Fruit fly (Drosophila melanogaster) whole organism, embryonic: Measurements from ENCODE around the gene mAChR-C.

Experiments
- B-H2 ChIP-seq: fragments of 200-800 bp; sonication (Bioruptor generic); optimal IDR thresholded peaks from 2 replicates; lab custom pipeline; 2018; ENCODE audit warnings: missing biosample characterization, mild to moderate bottlenecking, missing genetic modification characterization
- Blimp-1 ChIP-seq: fragments of 200-800 bp; sonication (Bioruptor generic); optimal IDR thresholded peaks from 3 replicates; lab custom pipeline; 2018; ENCODE audit warnings: missing biosample characterization, missing genetic modification characterization, mild to moderate bottlenecking, moderate library complexity, missing genetic modification reagents
- Bteb2 ChIP-seq: fragments of 200-800 bp; sonication (Bioruptor generic); optimal IDR thresholded peaks from 2 replicates; lab custom pipeline; 2016; ENCODE audit warnings: missing biosample characterization, missing genetic modification characterization
- CG10274 ChIP-seq: fragments of 200-800 bp; sonication (Bioruptor generic); optimal IDR thresholded peaks from 3 replicates; lab custom pipeline; 2017; ENCODE audit warnings: missing biosample characterization, mild to moderate bottlenecking, missing genetic modification characterization
- CG10565 ChIP-seq: fragments of 200-800 bp; sonication (Bioruptor generic); optimal IDR thresholded peaks from 3 replicates; lab custom pipeline; 2016; ENCODE audit warnings: missing biosample characterization, mild to moderate bottlenecking, missing genetic modification characterization
- CG11696 ChIP-seq: fragments of 200-800 bp; sonication (Bioruptor generic); IDR thresholded peaks from 2 replicates; pipeline ENCODE4 v1.3.6; 2022; ENCODE audit warnings: missing biosample characterization, missing genetic modification characterization
- CG12104 ChIP-seq: fragments of 200-800 bp; sonication (Bioruptor generic); optimal IDR thresholded peaks from 3 replicates; lab custom pipeline; 2016; ENCODE audit warnings: missing biosample characterization, missing genetic modification characterization
- CG12236 ChIP-seq: fragments of 200-800 bp; sonication (Bioruptor generic); optimal IDR thresholded peaks from 2 replicates; lab custom pipeline; 2016; ENCODE audit warnings: missing biosample characterization, missing genetic modification characterization
- CG13296 ChIP-seq: fragments of 200-800 bp; sonication (Bioruptor generic); optimal IDR thresholded peaks from 3 replicates; lab custom pipeline; 2018; ENCODE audit warnings: missing biosample characterization, mild to moderate bottlenecking, missing genetic modification characterization
- CG13775 ChIP-seq: fragments of 200-800 bp; sonication (Bioruptor generic); optimal IDR thresholded peaks from 3 replicates; lab custom pipeline; 2017; ENCODE audit warnings: missing biosample characterization, mild to moderate bottlenecking, missing genetic modification characterization
- CG14014 ChIP-seq: fragments of 200-800 bp; sonication (Bioruptor generic); IDR thresholded peaks from 2 replicates; pipeline ENCODE4 v1.3.6; 2022; ENCODE audit warnings: missing biosample characterization, missing genetic modification characterization
- CG14860 ChIP-seq: fragments of 200-800 bp; sonication (Bioruptor generic); IDR thresholded peaks from 3 replicates; pipeline ENCODE4 v1.3.6; 2022; ENCODE audit warnings: missing biosample characterization, missing genetic modification characterization; ENCODE audit not compliant: partially characterized antibody
- CG15601 ChIP-seq: fragments of 200-800 bp; sonication (Bioruptor generic); optimal IDR thresholded peaks from 3 replicates; lab custom pipeline; 2019; ENCODE audit warnings: missing biosample characterization, mild to moderate bottlenecking, missing genetic modification characterization, moderate library complexity
- CG16815 ChIP-seq: fragments of 200-800 bp; sonication (Bioruptor generic); optimal IDR thresholded peaks from 3 replicates; lab custom pipeline; 2017; ENCODE audit warnings: missing biosample characterization, mild to moderate bottlenecking, missing genetic modification characterization
- CG16863 ChIP-seq: fragments of 200-800 bp; sonication (Bioruptor generic); optimal IDR thresholded peaks from 3 replicates; lab custom pipeline; 2016; ENCODE audit warnings: missing biosample characterization, missing genetic modification characterization
- CG2202 ChIP-seq: fragments of 200-800 bp; sonication (Bioruptor generic); optimal IDR thresholded peaks from 2 replicates; lab custom pipeline; 2018; ENCODE audit warnings: missing biosample characterization, mild to moderate bottlenecking, missing genetic modification characterization
- CG2875 ChIP-seq: fragments of 200-800 bp; sonication (Bioruptor generic); optimal IDR thresholded peaks from 2 replicates; lab custom pipeline; 2017; ENCODE audit warnings: missing biosample characterization, mild to moderate bottlenecking, missing genetic modification characterization, missing genetic modification reagents
- CG3065 ChIP-seq: fragments of 200-800 bp; sonication (Bioruptor generic); optimal IDR thresholded peaks from 2 replicates; lab custom pipeline; 2016; ENCODE audit warnings: missing biosample characterization, missing genetic modification characterization
- CG4820 ChIP-seq: fragments of 200-800 bp; sonication (Bioruptor generic); optimal IDR thresholded peaks from 3 replicates; lab custom pipeline; 2016; ENCODE audit warnings: missing biosample characterization, missing genetic modification characterization
- CG7271 ChIP-seq: fragments of 200-800 bp; sonication (Bioruptor generic); optimal IDR thresholded peaks from 2 replicates; lab custom pipeline; 2018; ENCODE audit warnings: missing biosample characterization, mild to moderate bottlenecking, missing genetic modification characterization, moderate library complexity
- CG7357 ChIP-seq: fragments of 200-800 bp; sonication (Bioruptor generic); IDR thresholded peaks from 3 replicates; pipeline ENCODE4 v1.3.6; 2022; ENCODE audit warnings: missing biosample characterization, missing genetic modification characterization
- CG7786 ChIP-seq: fragments of 200-800 bp; sonication (Bioruptor generic); optimal IDR thresholded peaks from 2 replicates; lab custom pipeline; 2016; ENCODE audit warnings: missing biosample characterization, missing genetic modification characterization
- CG8478 ChIP-seq: fragments of >200 bp; optimal IDR thresholded peaks from 2 replicates; lab custom pipeline; 2018
- CG9437 ChIP-seq: fragments of 200-800 bp; sonication (Bioruptor generic); optimal IDR thresholded peaks from 2 replicates; lab custom pipeline; 2018; ENCODE audit warnings: missing biosample characterization, mild to moderate bottlenecking, missing genetic modification characterization
- CG9932 ChIP-seq: fragments of 200-800 bp; sonication (Bioruptor generic); IDR thresholded peaks from 2 replicates; pipeline ENCODE4 v1.3.6; 2022; ENCODE audit warnings: missing biosample characterization, missing genetic modification characterization
- CkIIα-i1 ChIP-seq: fragments of 200-800 bp; sonication (Bioruptor generic); IDR thresholded peaks from 2 replicates; pipeline ENCODE4 v1.3.6; 2022; ENCODE audit warnings: missing biosample characterization, missing genetic modification characterization
- H15 ChIP-seq: fragments of 200-800 bp; sonication (Bioruptor generic); IDR thresholded peaks from 3 replicates; pipeline ENCODE4 v1.3.6; 2022; ENCODE audit warnings: missing biosample characterization, missing genetic modification characterization
- NK7.1 ChIP-seq: fragments of 200-800 bp; sonication (Bioruptor generic); optimal IDR thresholded peaks from 3 replicates; lab custom pipeline; 2016; ENCODE audit warnings: missing biosample characterization, missing genetic modification characterization
- Neu2 ChIP-seq: fragments of 200-800 bp; sonication (Bioruptor generic); optimal IDR thresholded peaks from 3 replicates; lab custom pipeline; 2016; ENCODE audit warnings: missing biosample characterization, missing genetic modification characterization, borderline replicate concordance
- Rx ChIP-seq: fragments of 200-800 bp; sonication (Bioruptor generic); IDR thresholded peaks from 2 replicates; pipeline ENCODE4 v1.3.6; 2022; ENCODE audit warnings: missing biosample characterization, missing genetic modification characterization
- ab ChIP-seq: fragments of 200-800 bp; sonication (Bioruptor generic); optimal IDR thresholded peaks from 2 replicates; lab custom pipeline; 2016; ENCODE audit warnings: missing biosample characterization, missing genetic modification characterization
- ato ChIP-seq: fragments of 200-800 bp; sonication (Bioruptor generic); IDR thresholded peaks from 2 replicates; pipeline ENCODE4 v1.3.6; 2022; ENCODE audit warnings: missing biosample characterization, missing genetic modification characterization; ENCODE audit not compliant: partially characterized antibody
- bbx ChIP-seq: fragments of 200-800 bp; sonication (Bioruptor generic); IDR thresholded peaks from 2 replicates; pipeline ENCODE4 v1.3.6; 2022; ENCODE audit warnings: missing biosample characterization, missing genetic modification characterization; ENCODE audit not compliant: partially characterized antibody
- crc ChIP-seq: fragments of 200-800 bp; sonication (Bioruptor generic); optimal IDR thresholded peaks from 2 replicates; lab custom pipeline; 2016; ENCODE audit warnings: missing biosample characterization, missing genetic modification characterization
- dmrt11E ChIP-seq: fragments of 200-800 bp; sonication (Bioruptor generic); optimal IDR thresholded peaks from 3 replicates; lab custom pipeline; 2018; ENCODE audit warnings: missing biosample characterization, mild to moderate bottlenecking, missing genetic modification characterization, moderate library complexity
- exex ChIP-seq: fragments of 200-800 bp; sonication (Bioruptor generic); optimal IDR thresholded peaks from 4 replicates; lab custom pipeline; 2018; ENCODE audit warnings: missing biosample characterization, mild to moderate bottlenecking, missing genetic modification characterization, moderate library complexity
- fd64A ChIP-seq: fragments of 200-800 bp; sonication (Bioruptor generic); optimal IDR thresholded peaks from 3 replicates; lab custom pipeline; 2018; ENCODE audit warnings: missing biosample characterization, mild to moderate bottlenecking, missing genetic modification characterization
- gt ChIP-seq: fragments of 200-800 bp; sonication (Bioruptor generic); IDR thresholded peaks from 2 replicates; pipeline ENCODE4 v1.3.6; 2022; ENCODE audit warnings: missing biosample characterization, missing genetic modification characterization
- hkb ChIP-seq, 2 experiments: fragments of 200-800 bp in 1 of 2; fragments of >200 bp in 1 of 2; sonication (Bioruptor generic) in 1 of 2; IDR thresholded peaks in 1 of 2; optimal IDR thresholded peaks in 1 of 2; 2 replicates each; pipeline versions ENCODE4 v1.3.6 to Lab custom; 2017 to 2022; ENCODE audit warnings: missing biosample characterization in 1 of 2, missing genetic modification characterization in 1 of 2
- jing ChIP-seq: fragments of 200-800 bp; sonication (Bioruptor generic); optimal IDR thresholded peaks from 2 replicates; lab custom pipeline; 2018; ENCODE audit warnings: missing biosample characterization, mild to moderate bottlenecking, missing genetic modification characterization
- kay ChIP-seq: fragments of 200-800 bp; sonication (Bioruptor generic); optimal IDR thresholded peaks from 2 replicates; lab custom pipeline; 2016; ENCODE audit warnings: missing biosample characterization, missing genetic modification characterization
- nerfin-2 ChIP-seq: fragments of 200-800 bp; sonication (Bioruptor generic); IDR thresholded peaks from 2 replicates; pipeline ENCODE4 v1.3.6; 2022; ENCODE audit warnings: missing biosample characterization, missing genetic modification characterization; ENCODE audit not compliant: partially characterized antibody
- org-1 ChIP-seq: fragments of 200-800 bp; sonication (Bioruptor generic); optimal IDR thresholded peaks from 2 replicates; lab custom pipeline; 2017; ENCODE audit warnings: missing biosample characterization, missing genetic modification characterization
- pb ChIP-seq: fragments of 200-800 bp; sonication (Bioruptor generic); optimal IDR thresholded peaks from 3 replicates; lab custom pipeline; 2016; ENCODE audit warnings: missing biosample characterization, missing genetic modification characterization
- phol ChIP-seq: fragments of 200-800 bp; sonication (Bioruptor generic); optimal IDR thresholded peaks from 3 replicates; lab custom pipeline; 2018; ENCODE audit warnings: missing biosample characterization, mild to moderate bottlenecking, missing genetic modification characterization, moderate library complexity
- sens ChIP-seq: fragments of 200-800 bp; sonication (Bioruptor generic); peaks from one replicate; lab custom pipeline; 2016; ENCODE audit warnings: missing biosample characterization, missing genetic modification characterization
- slp2 ChIP-seq: fragments of 200-800 bp; sonication (Bioruptor generic); optimal IDR thresholded peaks from 2 replicates; lab custom pipeline; 2016; ENCODE audit warnings: missing biosample characterization, missing genetic modification characterization
- tap ChIP-seq: fragments of 200-800 bp; optimal IDR thresholded peaks from 3 replicates; lab custom pipeline; 2019; ENCODE audit warnings: missing biosample characterization, mild to moderate bottlenecking, missing genetic modification characterization, moderate library complexity
- toy ChIP-seq: fragments of 200-800 bp; sonication (Bioruptor generic); IDR thresholded peaks from 2 replicates; pipeline ENCODE4 v1.3.6; 2022; ENCODE audit warnings: missing biosample characterization, missing genetic modification characterization
- vvl ChIP-seq: fragments of 200-800 bp; sonication (Bioruptor generic); IDR thresholded peaks from 2 replicates; pipeline ENCODE4 v1.3.6; 2022; ENCODE audit warnings: missing biosample characterization, missing genetic modification characterization

Gene mAChR-C

DNA sequence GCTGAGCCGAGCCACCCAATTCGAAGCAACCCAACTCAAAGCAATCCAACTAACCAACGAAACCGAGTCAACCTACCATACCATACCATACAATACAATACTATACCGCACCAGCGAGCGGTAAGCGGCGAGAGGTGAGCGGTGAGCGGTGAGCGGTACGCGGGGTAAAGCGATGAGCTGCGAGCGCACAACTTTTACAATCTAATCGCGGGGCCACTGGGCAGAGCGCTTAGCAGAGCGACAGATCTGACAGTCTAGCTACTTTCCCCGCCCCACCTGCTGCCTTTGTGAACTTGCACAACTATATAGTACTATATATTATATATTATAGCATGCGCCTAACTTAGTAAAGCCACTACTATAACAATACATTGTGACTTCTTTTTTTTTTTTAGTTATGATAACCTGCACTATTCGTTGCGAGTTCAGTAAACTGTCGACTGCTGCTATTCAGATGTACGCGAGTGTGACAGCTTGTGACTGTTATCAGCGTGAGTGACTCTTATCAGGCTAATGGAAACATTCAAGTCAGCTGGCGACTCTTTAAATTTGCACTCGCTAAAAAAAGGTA lies 31.7 kb downstream of the mAChR-C start (continued):
- TF ChIP-seq slp2 (GFP tag; lab: Kevin White, UChicago) (no peak), Neu2 (no peak), CG4820 (GFP tag; lab: Kevin White, UChicago) (peak; percentile 6), CG16815 (GFP tag; lab: Kevin White, UChicago) (no peak), NK7.1 (GFP tag; lab: Kevin White, UChicago) (no peak), bbx (GFP tag; lab: Robert Waterston, UW) (0 out of 2 replicates have a peak, but pooled peaks have one; percentile 20), CG10274 (GFP tag; lab: Kevin White, UChicago) (no peak), nerfin-2 (no peak), kay (peak; percentile 6), sens (GFP tag; lab: Kevin White, UChicago) (peak; percentile 50), CG16863 (GFP tag; lab: Kevin White, UChicago) (no peak), CG2202 (tag; lab: Kevin White, UChicago) (no peak), ab (GFP tag; lab: Kevin White, UChicago) (no peak), Rx (GFP tag; lab: Robert Waterston, UW) (peak; percentile 46; the same call in 1 of the 2 replicates), CG14860 (GFP tag; lab: Robert Waterston, UW) (no peak), H15 (GFP tag; lab: Robert Waterston, UW) (0 out of 3 replicates have a peak, but pooled peaks have one; percentile 28), CG15601 (tag; lab: Kevin White, UChicago) (no peak), CG14014 (no peak), vvl (peak; percentile 46), CG9437 (GFP tag; lab: Kevin White, UChicago) (no peak), CkIIα-i1 (GFP tag; lab: Robert Waterston, UW) (no peak), pb (no peak), Bteb2 (GFP tag; lab: Kevin White, UChicago) (no peak), org-1 (GFP tag; lab: Kevin White, UChicago) (no peak), toy (GFP tag; lab: Robert Waterston, UW) (no peak), CG12104 (GFP tag; lab: Kevin White, UChicago) (no peak), CG7786 (GFP tag; lab: Kevin White, UChicago) (no peak), CG7271 (no peak), CG7357 (GFP tag; lab: Robert Waterston, UW) (no peak), crc (GFP tag; lab: Kevin White, UChicago) (no peak), CG2875 (GFP tag; lab: Kevin White, UChicago) (no peak), hkb (optimal IDR thresholded peaks at IDR 0.05; lab: Kevin White, UChicago) (no peak), hkb (GFP tag; IDR thresholded peaks at IDR 0.05; lab: Robert Waterston, UW) (0 out of 2 replicates have a peak, but pooled peaks have one; percentile 10), ato (no peak), tap (tag; lab: Kevin White, UChicago) (no peak), CG11696 (GFP tag; lab: Robert Waterston, UW) (peak; percentile 89), CG12236 (GFP tag; lab: Kevin White, UChicago) (no peak), CG13296 (GFP tag; lab: Kevin White, UChicago) (peak; percentile 21), dmrt11E (tag; lab: Kevin White, UChicago) (no peak), Blimp-1 (peak; percentile 29), fd64A (GFP tag; lab: Kevin White, UChicago) (no peak), CG13775 (GFP tag; lab: Kevin White, UChicago) (peak; percentile 17), gt (GFP tag; lab: Robert Waterston, UW) (no peak), exex (tag; lab: Kevin White, UChicago) (peak; percentile 71), CG8478 (no peak), CG9932 (peak; percentile 25; the same call in 1 of the 2 replicates), CG3065 (GFP tag; lab: Kevin White, UChicago) (no peak), jing (no peak), CG10565 (GFP tag; lab: Kevin White, UChicago) (no peak), B-H2 (GFP tag; lab: Kevin White, UChicago) (peak; percentile 20), phol (tag; lab: Kevin White, UChicago) (peak; percentile 40)
